Fruit fly (Drosophila melanogaster): ENCODE results near the gene grp.

The grp gene

dm6 chr2L:16643961-16644360, 35.9 kb upstream of the grp start:
- TF ChIP-seq Abd-B (GFP tag; optimal IDR thresholded peaks at IDR 0.05) (no peak), br (GFP tag; optimal IDR thresholded peaks at IDR 0.05) (peak; percentile 47), fru (GFP tag; optimal IDR thresholded peaks at IDR 0.05) (peak; percentile 68), dl (GFP tag; optimal IDR thresholded peaks at IDR 0.05; ENCODE audit: insufficient read depth in 1 of 2, partially characterized antibody in 2 of 2) (no peak), HLH106 (tag; optimal IDR thresholded peaks at IDR 0.05) (peak; percentile 54), psq (GFP tag; optimal IDR thresholded peaks at IDR 0.05) (peak; percentile 58), sv (GFP tag; optimal IDR thresholded peaks at IDR 0.05) (peak; percentile 40), jim (GFP tag; optimal IDR thresholded peaks at IDR 0.05) (no peak), brk (GFP tag; optimal IDR thresholded peaks at IDR 0.05) (no peak), CG9705 (GFP tag; optimal IDR thresholded peaks at IDR 0.05) (peak; percentile 7), Vsx2 (GFP tag; optimal IDR thresholded peaks at IDR 0.05; ENCODE audit: partially characterized antibody) (no peak), foxo (GFP tag; optimal IDR thresholded peaks at IDR 0.05) (peak in 1 of 2 experiments; percentile 74), Dfd (GFP tag; optimal IDR thresholded peaks at IDR 0.05) (no peak), rgr (GFP tag; optimal IDR thresholded peaks at IDR 0.05) (peak; percentile 56), dmrt93B (GFP tag; optimal IDR thresholded peaks at IDR 0.05) (peak; percentile 39), usp (GFP tag; optimal IDR thresholded peaks at IDR 0.05) (no peak), Hnf4 (GFP tag; optimal IDR thresholded peaks at IDR 0.05) (peak; percentile 42), GATAd (GFP tag; optimal IDR thresholded peaks at IDR 0.05) (no peak), Sp1 (GFP tag; optimal IDR thresholded peaks at IDR 0.05) (peak; percentile 64), CG32264 (GFP tag; optimal IDR thresholded peaks at IDR 0.05) (no peak), sage (GFP tag; optimal IDR thresholded peaks at IDR 0.05) (no peak), Jra (GFP tag; optimal IDR thresholded peaks at IDR 0.05) (no peak), woc (GFP tag; optimal IDR thresholded peaks at IDR 0.05) (peak; percentile 20), Hr78 (GFP tag; optimal IDR thresholded peaks at IDR 0.05) (no peak), Dif (GFP tag; optimal IDR thresholded peaks at IDR 0.05; ENCODE audit: partially characterized antibody) (no peak), h (GFP tag; optimal IDR thresholded peaks at IDR 0.05) (peak; percentile 61), OdsH (GFP tag; optimal IDR thresholded peaks at IDR 0.05) (peak; percentile 39), pan (optimal IDR thresholded peaks at IDR 0.05) (no peak), Hr83 (GFP tag; optimal IDR thresholded peaks at IDR 0.05; ENCODE audit: poor library complexity, severe bottlenecking) (no peak), ey (GFP tag; optimal IDR thresholded peaks at IDR 0.05) (peak; percentile 69), Myc (optimal IDR thresholded peaks at IDR 0.05) (no peak), Rel (GFP tag; optimal IDR thresholded peaks at IDR 0.05) (no peak), Rel (tag; optimal IDR thresholded peaks at IDR 0.05) (no peak), tai (GFP tag; optimal IDR thresholded peaks at IDR 0.05) (no peak), CrebA (GFP tag; optimal IDR thresholded peaks at IDR 0.05; ENCODE audit: borderline replicate concordance) (no peak), dsf (GFP tag; optimal IDR thresholded peaks at IDR 0.05; ENCODE audit: borderline replicate concordance) (no peak), N (GFP tag; optimal IDR thresholded peaks at IDR 0.05) (no peak), Mio (GFP tag; optimal IDR thresholded peaks at IDR 0.05) (no peak), lola (GFP tag; optimal IDR thresholded peaks at IDR 0.05) (no peak)

dm6 chr2L:16645479-16646302, 34.2 kb upstream of the grp start:
- TF ChIP-seq jim (GFP tag; optimal IDR thresholded peaks at IDR 0.05) (no peak), sv (GFP tag; optimal IDR thresholded peaks at IDR 0.05) (no peak), Vsx2 (GFP tag; optimal IDR thresholded peaks at IDR 0.05; ENCODE audit: partially characterized antibody) (no peak), h (GFP tag; optimal IDR thresholded peaks at IDR 0.05) (peak; percentile 36), Dif (GFP tag; optimal IDR thresholded peaks at IDR 0.05; ENCODE audit: partially characterized antibody) (no peak), br (GFP tag; optimal IDR thresholded peaks at IDR 0.05) (peak; percentile 16), Sp1 (GFP tag; optimal IDR thresholded peaks at IDR 0.05) (no peak), dsf (GFP tag; optimal IDR thresholded peaks at IDR 0.05; ENCODE audit: borderline replicate concordance) (no peak), tai (GFP tag; optimal IDR thresholded peaks at IDR 0.05) (no peak), fru (GFP tag; optimal IDR thresholded peaks at IDR 0.05) (peak; percentile 41), psq (GFP tag; optimal IDR thresholded peaks at IDR 0.05) (peak; percentile 80), Abd-B (GFP tag; optimal IDR thresholded peaks at IDR 0.05) (no peak), OdsH (GFP tag; optimal IDR thresholded peaks at IDR 0.05) (peak; percentile 29), Hnf4 (GFP tag; optimal IDR thresholded peaks at IDR 0.05) (no peak), dl (GFP tag; optimal IDR thresholded peaks at IDR 0.05; ENCODE audit: insufficient read depth in 1 of 2, partially characterized antibody in 2 of 2) (no peak), woc (GFP tag; optimal IDR thresholded peaks at IDR 0.05) (no peak), HLH106 (tag; optimal IDR thresholded peaks at IDR 0.05) (peak; percentile 3), Hr78 (GFP tag; optimal IDR thresholded peaks at IDR 0.05) (no peak), foxo (GFP tag; optimal IDR thresholded peaks at IDR 0.05) (peak in 1 of 2 experiments; percentile 16), Hr83 (GFP tag; optimal IDR thresholded peaks at IDR 0.05; ENCODE audit: poor library complexity, severe bottlenecking) (no peak), Dfd (GFP tag; optimal IDR thresholded peaks at IDR 0.05) (no peak), Jra (GFP tag; optimal IDR thresholded peaks at IDR 0.05) (no peak), N (GFP tag; optimal IDR thresholded peaks at IDR 0.05) (no peak), CG32264 (GFP tag; optimal IDR thresholded peaks at IDR 0.05) (no peak), sage (GFP tag; optimal IDR thresholded peaks at IDR 0.05) (no peak), brk (GFP tag; optimal IDR thresholded peaks at IDR 0.05) (no peak), usp (GFP tag; optimal IDR thresholded peaks at IDR 0.05) (no peak), dmrt93B (GFP tag; optimal IDR thresholded peaks at IDR 0.05) (no peak), ey (GFP tag; optimal IDR thresholded peaks at IDR 0.05) (peak; percentile 10), CG9705 (GFP tag; optimal IDR thresholded peaks at IDR 0.05) (no peak), lola (GFP tag; optimal IDR thresholded peaks at IDR 0.05) (no peak), pan (optimal IDR thresholded peaks at IDR 0.05) (no peak), CrebA (GFP tag; optimal IDR thresholded peaks at IDR 0.05; ENCODE audit: borderline replicate concordance) (no peak), Mio (GFP tag; optimal IDR thresholded peaks at IDR 0.05) (no peak), rgr (GFP tag; optimal IDR thresholded peaks at IDR 0.05) (no peak), GATAd (GFP tag; optimal IDR thresholded peaks at IDR 0.05) (no peak), Rel (GFP tag; optimal IDR thresholded peaks at IDR 0.05) (no peak), Rel (tag; optimal IDR thresholded peaks at IDR 0.05) (peak; percentile 86), Myc (optimal IDR thresholded peaks at IDR 0.05) (no peak)
